Worm (Caenorhabditis elegans): Measurements from ENCODE around the gene dyf-4.

dyf-4 gene

ce11 chrV:12556904-12557303, 31.4 kb upstream of the dyf-4 start (continued):
- no peak for TF ChIP-seq ceh-8 (GFP tag; optimal IDR thresholded peaks at IDR 0.05)
- no peak for TF ChIP-seq ceh-63 (GFP tag; optimal IDR thresholded peaks at IDR 0.05)
- no peak for TF ChIP-seq nhr-77 (tag; optimal IDR thresholded peaks at IDR 0.05)
- peak; percentile 20 for TF ChIP-seq nhr-47 (tag; optimal IDR thresholded peaks at IDR 0.05)
- no peak for TF ChIP-seq F16B12.6 (tag; optimal IDR thresholded peaks at IDR 0.05)
- TF ChIP-seq nhr-11 (tag; optimal IDR thresholded peaks at IDR 0.05): no peak
- peak; percentile 35 for TF ChIP-seq pax-3 (tag; optimal IDR thresholded peaks at IDR 0.05)
- no peak for TF ChIP-seq jun-1 (tag; optimal IDR thresholded peaks at IDR 0.05)

DNA sequence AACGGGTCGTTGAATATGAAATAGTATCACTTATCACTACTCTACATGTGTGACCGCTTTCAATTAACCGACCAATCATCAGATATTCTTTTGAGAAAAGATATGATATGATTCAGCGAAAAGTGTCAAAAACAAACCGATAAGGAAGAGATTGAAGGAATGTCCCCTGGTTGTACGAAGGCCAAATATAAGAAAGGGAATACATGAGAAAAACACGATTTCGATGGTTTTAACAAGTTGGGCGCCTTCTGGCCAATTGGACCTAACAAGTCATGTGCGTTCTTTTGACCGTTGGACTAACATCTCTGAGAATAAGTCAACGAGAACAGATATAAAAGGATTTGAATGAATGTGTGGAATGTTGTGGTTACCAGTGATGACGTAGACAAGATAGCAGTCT, 30.3 kb upstream of the dyf-4 start:
- TF ChIP-seq nhr-85 (tag): peak; percentile 84
- peak; percentile 80 for TF ChIP-seq blmp-1 (tag; optimal IDR thresholded peaks at IDR 0.05)
- no peak for TF ChIP-seq lin-39 (tag; optimal IDR thresholded peaks at IDR 0.05)
- TF ChIP-seq nhr-71 (tag; optimal IDR thresholded peaks at IDR 0.05): peak; percentile 59
- TF ChIP-seq pag-3 (tag; optimal IDR thresholded peaks at IDR 0.05; ENCODE audit: borderline replicate concordance, insufficient read depth): no peak
- TF ChIP-seq nhr-19 (GFP tag; conservative IDR thresholded peaks at IDR 0.05): peak; percentile 21
- TF ChIP-seq nhr-28 (tag; optimal IDR thresholded peaks at IDR 0.05): no peak
- TF ChIP-seq dpl-1 (GFP tag; optimal IDR thresholded peaks at IDR 0.05): no peak
- no peak for TF ChIP-seq efl-3 (GFP tag; optimal IDR thresholded peaks at IDR 0.05)
- no peak for TF ChIP-seq aha-1 (tag; optimal IDR thresholded peaks at IDR 0.05)
- TF ChIP-seq sox-4 (tag; optimal IDR thresholded peaks at IDR 0.05): no peak
- 0 out of 2 replicates have a peak, but pooled peaks have one; percentile 5 for TF ChIP-seq grh-1 (GFP tag; IDR thresholded peaks at IDR 0.05)
- peak in 1 of 2 experiments; percentile 9 for TF ChIP-seq lin-35 (GFP tag; optimal IDR thresholded peaks at IDR 0.05)
- no peak for TF ChIP-seq fkh-8 (tag; optimal IDR thresholded peaks at IDR 0.05)
- TF ChIP-seq ceh-88 (GFP tag; IDR thresholded peaks at IDR 0.05): no peak
- TF ChIP-seq unc-30 (tag; optimal IDR thresholded peaks at IDR 0.05): no peak
- no peak for TF ChIP-seq nhr-47 (tag; optimal IDR thresholded peaks at IDR 0.05)
- TF ChIP-seq hpl-2 (GFP tag; optimal IDR thresholded peaks at IDR 0.05): no peak
- TF ChIP-seq isw-1 (GFP tag; IDR thresholded peaks at IDR 0.05): no peak
- peak; percentile 42 for TF ChIP-seq nhr-20 (tag; optimal IDR thresholded peaks at IDR 0.05)
- TF ChIP-seq vab-15 (tag; optimal IDR thresholded peaks at IDR 0.05): no peak
- TF ChIP-seq elt-3 (tag; optimal IDR thresholded peaks at IDR 0.05): peak in 3 of 6 experiments; percentile 32 to 85 (median 59)
- TF ChIP-seq ztf-4 (tag; optimal IDR thresholded peaks at IDR 0.05): no peak
- TF ChIP-seq lin-14 (GFP tag; optimal IDR thresholded peaks at IDR 0.05): peak; percentile 38
- TF ChIP-seq nhr-12 (tag; optimal IDR thresholded peaks at IDR 0.05): no peak
- no peak for TF ChIP-seq nhr-84 (tag; optimal IDR thresholded peaks at IDR 0.05)
- no peak for TF ChIP-seq pax-3 (tag; optimal IDR thresholded peaks at IDR 0.05)
- peak; percentile 30 for TF ChIP-seq snu-23 (GFP tag; optimal IDR thresholded peaks at IDR 0.05)
- no peak for TF ChIP-seq rnt-1 (tag; optimal IDR thresholded peaks at IDR 0.05)
- TF ChIP-seq unc-98 (GFP tag; IDR thresholded peaks at IDR 0.05): no peak
- TF ChIP-seq nhr-90 (tag; optimal IDR thresholded peaks at IDR 0.05; ENCODE audit: poor library complexity): peak; percentile 2
- no peak for TF ChIP-seq nhr-237 (tag; optimal IDR thresholded peaks at IDR 0.05)
- peak; percentile 37 for TF ChIP-seq tbx-2 (tag; optimal IDR thresholded peaks at IDR 0.05)
- TF ChIP-seq nhr-11 (tag; optimal IDR thresholded peaks at IDR 0.05): no peak
- no peak for TF ChIP-seq ces-1 (GFP tag; optimal IDR thresholded peaks at IDR 0.05)
- no peak for TF ChIP-seq mab-9 (GFP tag; IDR thresholded peaks at IDR 0.05)
- no peak for TF ChIP-seq unc-86 (tag; optimal IDR thresholded peaks at IDR 0.05)
- no peak for TF ChIP-seq nhr-76 (tag; optimal IDR thresholded peaks at IDR 0.05)
- TF ChIP-seq zag-1 (tag; optimal IDR thresholded peaks at IDR 0.05): no peak
- no peak for TF ChIP-seq ceh-63 (GFP tag; optimal IDR thresholded peaks at IDR 0.05)
- no peak for TF ChIP-seq pqm-1 (tag; optimal IDR thresholded peaks at IDR 0.05)
- TF ChIP-seq fos-1 (tag; optimal IDR thresholded peaks at IDR 0.05): no peak
- TF ChIP-seq unc-130 (tag; optimal IDR thresholded peaks at IDR 0.05): peak; percentile 25
- TF ChIP-seq xbp-1 (tag; optimal IDR thresholded peaks at IDR 0.05): no peak
- TF ChIP-seq alr-1 (tag; optimal IDR thresholded peaks at IDR 0.05; ENCODE audit: borderline replicate concordance): no peak
- peak in 1 of 2 experiments; percentile 25 for TF ChIP-seq lsy-2 (tag; optimal IDR thresholded peaks at IDR 0.05)
